Worm (Caenorhabditis elegans) whole organism, mixed stage, embryonic: ENCODE measurements around the gene F53F1.6.

Source experiments
- M03D4.4 ChIP-seq: sonication (generic microtip); optimal IDR thresholded peaks from 2 replicates; lab custom pipeline; 2017; ENCODE audit warnings: mild to moderate bottlenecking, missing genetic modification characterization, missing compliant biosample characterization
- blmp-1 ChIP-seq: fragments of 150-350 bp; optimal IDR thresholded peaks from 2 replicates; lab custom pipeline; 2014; ENCODE audit warnings: missing biosample characterization, missing genetic modification characterization
- ces-1 ChIP-seq: fragments of 150-350 bp; optimal IDR thresholded peaks from 2 replicates; lab custom pipeline; 2014; ENCODE audit warnings: missing biosample characterization, missing genetic modification reagents, missing genetic modification characterization
- elt-1 ChIP-seq: sonication (generic microtip); optimal IDR thresholded peaks from 2 replicates; lab custom pipeline; 2017; ENCODE audit warnings: missing genetic modification characterization, mild to moderate bottlenecking, missing compliant biosample characterization, antibody characterized with exemption, moderate library complexity, borderline replicate concordance; ENCODE audit not compliant: insufficient read depth
- elt-3 ChIP-seq: fragments of 150-350 bp; optimal IDR thresholded peaks from 2 replicates; lab custom pipeline; 2014; ENCODE audit warnings: missing biosample characterization, missing genetic modification characterization
- lin-13 ChIP-seq: fragments of 150-350 bp; optimal IDR thresholded peaks from 2 replicates; lab custom pipeline; 2014; ENCODE audit warnings: missing biosample characterization, missing genetic modification characterization
- mep-1 ChIP-seq: fragments of 150-350 bp; optimal IDR thresholded peaks from 2 replicates; lab custom pipeline; 2017; ENCODE audit warnings: missing biosample characterization, missing genetic modification reagents, missing genetic modification characterization, inconsistent platforms
- nhr-237 ChIP-seq: fragments of 150-350 bp; optimal IDR thresholded peaks from 2 replicates; lab custom pipeline; 2014; ENCODE audit warnings: missing biosample characterization, missing genetic modification characterization
- snpc-4 ChIP-seq: fragments of 150-350 bp; optimal IDR thresholded peaks from 2 replicates; lab custom pipeline; 2014; ENCODE audit warnings: missing biosample characterization, missing genetic modification characterization
- unc-39 ChIP-seq: fragments of 150-350 bp; optimal IDR thresholded peaks from 2 replicates; lab custom pipeline; 2014; ENCODE audit warnings: missing biosample characterization, missing genetic modification characterization
- unc-62 ChIP-seq: fragments of 150-350 bp; optimal IDR thresholded peaks from 2 replicates; lab custom pipeline; 2014; ENCODE audit warnings: missing biosample characterization, missing genetic modification reagents, missing genetic modification characterization
- zip-8 ChIP-seq: fragments of 150-350 bp; optimal IDR thresholded peaks from 2 replicates; lab custom pipeline; 2014; ENCODE audit warnings: missing biosample characterization, missing genetic modification characterization
- ztf-11 ChIP-seq: fragments of 150-350 bp; optimal IDR thresholded peaks from 2 replicates; lab custom pipeline; 2014; ENCODE audit warnings: missing biosample characterization, missing genetic modification characterization

ce11 chrV:13416076-13416475, 1.3 kb downstream of the F53F1.6 start:
- no peak for TF ChIP-seq elt-3
- TF ChIP-seq zip-8 (tag; lab: Kevin White, UChicago): no peak
- no peak for TF ChIP-seq unc-62
- no peak for TF ChIP-seq M03D4.4 (tag; lab: Kevin White, UChicago)
- no peak for TF ChIP-seq blmp-1 (tag; lab: Kevin White, UChicago)
- TF ChIP-seq unc-39 (tag; lab: Kevin White, UChicago): no peak
- TF ChIP-seq snpc-4 (tag; lab: Kevin White, UChicago): no peak
- TF ChIP-seq lin-13 (tag; lab: Kevin White, UChicago): no peak
- no peak for TF ChIP-seq ztf-11 (tag; lab: Kevin White, UChicago)
- TF ChIP-seq mep-1 (tag; lab: Kevin White, UChicago): no peak
- TF ChIP-seq elt-1 (tag; lab: Kevin White, UChicago): no peak
- no peak for TF ChIP-seq nhr-237 (tag; lab: Kevin White, UChicago)
- TF ChIP-seq ces-1: no peak
